Worm (Caenorhabditis elegans): ENCODE measurements around the gene brc-2.

DNA sequence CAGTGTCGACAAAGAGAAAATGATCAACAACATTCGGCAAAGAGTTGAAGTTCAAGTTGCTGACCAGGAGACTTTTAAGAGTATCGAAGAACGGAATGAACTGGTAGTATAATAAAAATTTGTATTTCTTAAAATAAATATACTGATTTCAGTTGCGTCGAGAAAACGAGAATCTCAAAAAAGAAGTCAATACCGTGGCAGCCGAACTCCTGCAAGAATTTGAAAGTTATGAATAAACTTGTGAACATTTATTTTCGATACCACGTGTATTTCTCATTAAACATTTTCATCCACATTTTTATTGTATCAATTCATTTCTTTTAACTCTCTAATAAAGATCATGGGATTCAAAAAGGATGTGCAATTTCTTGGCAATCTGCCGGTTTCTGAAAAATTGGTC lies 32.9 kb downstream of the brc-2 start, which contains the start of gene K04C2.8:
- TF ChIP-seq flt-1 (GFP tag; IDR thresholded peaks at IDR 0.05) = no peak
- no peak for TF ChIP-seq klf-2 (GFP tag; conservative IDR thresholded peaks at IDR 0.05)
- no peak for TF ChIP-seq ztf-23 (GFP tag; IDR thresholded peaks at IDR 0.05)
- no peak for TF ChIP-seq ztf-29 (GFP tag; IDR thresholded peaks at IDR 0.05)
- TF ChIP-seq tab-1 (GFP tag; IDR thresholded peaks at IDR 0.05) = no peak

All from whole organism, midembryonic.